Worm (Caenorhabditis elegans): ENCODE data around the gene F57C12.2.

DNA sequence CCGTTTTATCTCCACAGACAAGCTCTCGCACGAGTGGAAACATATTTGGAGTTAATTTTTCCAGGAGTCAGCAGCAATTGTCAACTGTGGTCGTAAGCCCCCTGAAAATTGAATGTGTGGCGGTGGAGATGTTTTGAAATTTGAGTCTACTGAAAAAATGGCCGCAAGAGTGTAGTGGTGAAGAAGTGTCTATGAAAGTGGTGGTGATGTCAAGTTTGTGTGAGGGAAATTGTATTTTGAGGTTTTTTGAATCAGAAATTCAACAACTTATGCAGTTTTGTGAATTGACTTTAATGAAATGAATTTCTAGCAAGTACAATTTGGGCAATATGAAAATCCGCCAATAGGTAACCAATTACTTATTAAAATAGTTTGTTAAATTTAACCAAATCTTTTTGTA, 21.4 kb upstream of the F57C12.2 start, which contains the start of gene mrp-2:
- TF ChIP-seq ccch-3 (GFP tag; optimal IDR thresholded peaks at IDR 0.05): no peak
- no peak for TF ChIP-seq nhr-27 (tag; optimal IDR thresholded peaks at IDR 0.05)
- no peak for TF ChIP-seq cebp-1 (GFP tag; IDR thresholded peaks at IDR 0.05)
- no peak for TF ChIP-seq cebp-1 (tag; optimal IDR thresholded peaks at IDR 0.05)
- TF ChIP-seq ceh-27 (GFP tag; optimal IDR thresholded peaks at IDR 0.05): no peak
- TF ChIP-seq sea-2 (GFP tag; IDR thresholded peaks at IDR 0.05): no peak
- TF ChIP-seq snpc-4 (GFP tag; optimal IDR thresholded peaks at IDR 0.05): no peak
- TF ChIP-seq snpc-4 (tag; optimal IDR thresholded peaks at IDR 0.05): no peak
- no peak for TF ChIP-seq F33H1.4 (GFP tag; IDR thresholded peaks at IDR 0.05)
- no peak for TF ChIP-seq F52B5.7 (tag; optimal IDR thresholded peaks at IDR 0.05)
- TF ChIP-seq pha-4 (tag; optimal IDR thresholded peaks at IDR 0.05): no peak
- TF ChIP-seq nhr-120 (GFP tag; IDR thresholded peaks at IDR 0.05): no peak
- TF ChIP-seq B0019.2 (GFP tag; conservative IDR thresholded peaks at IDR 0.05): no peak
- TF ChIP-seq attf-6 (GFP tag; IDR thresholded peaks at IDR 0.05): no peak
- TF ChIP-seq him-1 (tag; optimal IDR thresholded peaks at IDR 0.05): no peak
